Worm (Caenorhabditis elegans): ENCODE measurements around the gene pdhb-1.
"Not testable (repeated sequence)": the region's sequence is repeated elsewhere in the genome, so short reads cannot be mapped to it uniquely, and the experiment has no call there.

The pdhb-1 gene

DNA sequence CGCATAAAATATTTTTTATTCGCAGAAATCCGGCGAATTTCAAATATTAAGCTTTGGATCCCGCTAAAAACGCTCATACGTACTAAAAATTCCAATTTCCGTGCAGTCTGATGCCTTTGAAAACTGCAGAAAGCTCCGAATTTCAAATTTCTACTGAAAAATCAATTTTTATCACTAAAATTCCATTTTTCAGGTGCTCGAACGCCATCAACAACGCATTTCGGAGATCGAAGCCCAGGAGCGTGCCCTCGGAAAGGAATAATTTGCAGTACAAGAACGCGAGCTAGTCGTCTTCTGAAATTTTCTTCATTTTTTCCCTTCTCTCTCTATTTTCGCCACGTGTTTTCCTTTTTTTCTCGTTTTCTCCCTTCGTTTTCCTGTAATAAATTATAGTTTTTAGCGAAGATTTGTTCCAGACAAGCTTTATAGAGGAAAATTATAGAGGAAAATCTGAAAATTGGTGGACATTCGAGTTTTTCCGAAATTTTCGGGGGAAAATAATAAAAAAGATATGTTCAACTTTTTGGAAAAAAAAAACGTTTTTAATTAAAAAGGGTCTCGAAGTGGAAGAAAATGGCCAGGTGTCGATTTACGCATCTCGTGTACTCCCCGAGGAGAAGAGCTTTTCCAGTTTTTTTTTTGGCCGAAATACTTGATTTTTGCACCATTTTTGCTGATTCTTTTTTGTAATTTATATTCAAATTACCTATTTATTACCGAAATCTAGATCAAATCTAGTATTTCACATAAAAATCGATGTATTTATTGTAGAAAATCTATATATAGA, 12.8 kb upstream of the pdhb-1 start:
- TF ChIP-seq sea-2 (GFP tag; optimal IDR thresholded peaks at IDR 0.05) (no peak), pha-4 (tag; optimal IDR thresholded peaks at IDR 0.05) (peak; percentile 6), ama-1 (optimal IDR thresholded peaks at IDR 0.05) (peak; percentile 67), snpc-4 (tag; optimal IDR thresholded peaks at IDR 0.05) (no peak), nhr-67 (tag; optimal IDR thresholded peaks at IDR 0.05) (no peak), eor-1 (tag; optimal IDR thresholded peaks at IDR 0.05) (no peak), ztf-11 (tag; optimal IDR thresholded peaks at IDR 0.05) (no peak), elt-2 (tag; optimal IDR thresholded peaks at IDR 0.05) (peak; percentile 16)

DNA sequence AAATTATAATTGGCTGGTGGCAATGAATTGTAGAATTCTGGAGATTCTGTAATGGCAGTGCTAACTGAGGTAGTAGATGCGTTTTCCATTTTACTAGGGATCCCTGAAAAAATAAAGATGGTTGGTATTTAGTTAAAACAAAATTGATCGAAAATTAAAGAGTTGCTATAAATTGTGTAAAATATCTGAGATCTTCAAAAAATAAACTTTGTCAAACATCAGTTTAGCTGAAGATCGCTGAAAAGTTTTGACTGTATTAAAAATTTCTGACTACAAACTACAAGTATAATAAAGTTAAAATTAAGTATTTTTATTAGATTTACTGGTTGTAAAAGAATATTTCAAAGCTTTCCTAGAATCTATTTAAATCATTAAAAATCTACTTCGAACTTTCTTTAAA, 9.5 kb upstream of the pdhb-1 start, which contains the start of gene B0546.5:
B0546.5 (minus strand) TSS at position 101 of the 400 bp plus-strand sequence.
- TF ChIP-seq egl-27, nhr-12, nhr-28 (tag; optimal IDR thresholded peaks at IDR 0.05): not testable (repeated sequence)

- not testable (repeated sequence) for TF ChIP-seq nhr-77 (tag; optimal IDR thresholded peaks at IDR 0.05); R02D3.7 (tag; optimal IDR thresholded peaks at IDR 0.05); fkh-10 (GFP tag; optimal IDR thresholded peaks at IDR 0.05)
These were observed 5.4 kb upstream of the pdhb-1 start, which contains the start of gene C04C3.4 for ce11 chrIV:3394066-3394465. Gene C04C3.4 (plus strand): TSS chrIV:3394366.

DNA sequence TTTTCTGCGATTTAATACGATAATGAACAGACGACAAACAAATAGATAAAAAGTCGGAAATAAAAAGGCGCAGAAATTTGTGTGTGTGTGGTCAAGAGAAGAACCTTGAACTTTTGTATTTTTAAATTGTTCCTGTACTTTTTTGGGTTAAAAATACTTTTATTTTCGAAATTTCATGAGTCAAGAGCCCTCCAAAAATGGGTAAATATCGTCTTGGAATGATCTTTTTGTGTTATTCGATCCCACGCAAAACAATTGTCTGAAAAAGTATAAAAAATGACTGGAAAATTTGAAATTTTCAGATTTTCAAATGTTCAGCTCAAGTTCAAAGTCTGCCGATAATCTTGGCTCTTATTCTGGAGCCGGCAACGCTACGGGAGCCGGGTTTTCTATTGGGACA, 3.9 kb upstream of the pdhb-1 start, which contains the start of gene C04C3.14:
C04C3.14 (plus strand) TSS at position 301 of the 400 bp plus-strand sequence.
- TF ChIP-seq daf-12 (tag; optimal IDR thresholded peaks at IDR 0.05), result no peak
- no peak for TF ChIP-seq zag-1 (tag; optimal IDR thresholded peaks at IDR 0.05)

- no peak for TF ChIP-seq mdl-1 (tag; optimal IDR thresholded peaks at IDR 0.05)
- TF ChIP-seq nhr-12 (tag; optimal IDR thresholded peaks at IDR 0.05), result no peak
- TF ChIP-seq ama-1 (optimal IDR thresholded peaks at IDR 0.05), result no peak
- no peak for TF ChIP-seq mml-1 (tag; optimal IDR thresholded peaks at IDR 0.05)
- TF ChIP-seq hmg-11 (tag; optimal IDR thresholded peaks at IDR 0.05), result no peak
- no peak for TF ChIP-seq fos-1 (tag; optimal IDR thresholded peaks at IDR 0.05)
- TF ChIP-seq R02D3.7 (tag; optimal IDR thresholded peaks at IDR 0.05), result no peak
- TF ChIP-seq zag-1 (tag; optimal IDR thresholded peaks at IDR 0.05), result no peak
- no peak for TF ChIP-seq nhr-67 (tag; optimal IDR thresholded peaks at IDR 0.05)
- no peak for TF ChIP-seq unc-62 (GFP tag; optimal IDR thresholded peaks at IDR 0.05)
- no peak for TF ChIP-seq nhr-23 (tag; optimal IDR thresholded peaks at IDR 0.05)
- TF ChIP-seq ceh-9 (tag; optimal IDR thresholded peaks at IDR 0.05), result no peak
- no peak for TF ChIP-seq pha-4 (tag; optimal IDR thresholded peaks at IDR 0.05)
These were observed 1.4 kb upstream of the pdhb-1 start for ce11 chrIV:3398078-3398477.

DNA sequence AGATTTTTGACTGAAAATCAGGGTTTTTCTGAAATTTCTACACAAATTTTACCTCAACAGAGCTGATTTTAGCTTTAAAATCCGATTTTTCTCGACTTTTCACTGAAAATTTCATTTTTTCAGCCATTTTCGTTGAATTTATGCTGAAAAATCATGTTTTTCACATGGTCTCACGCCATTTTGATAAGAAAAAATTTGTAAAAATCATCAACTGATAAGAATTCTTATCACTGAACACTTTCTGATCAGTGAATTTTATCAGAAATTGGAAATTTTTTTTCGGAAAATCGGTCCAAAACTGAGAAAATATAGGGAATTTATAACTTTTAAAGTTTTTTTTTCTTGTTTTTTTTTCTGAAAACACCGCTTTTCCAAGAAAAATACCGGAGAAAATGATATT, 1.5 kb downstream of the pdhb-1 start:
- TF ChIP-seq pqm-1 (tag; optimal IDR thresholded peaks at IDR 0.05) (peak; percentile 90), elt-2 (tag; optimal IDR thresholded peaks at IDR 0.05) (peak; percentile 83), pha-4 (tag; optimal IDR thresholded peaks at IDR 0.05) (peak; percentile 27), daf-12 (tag; optimal IDR thresholded peaks at IDR 0.05) (no peak), nhr-77 (tag; optimal IDR thresholded peaks at IDR 0.05) (no peak), nhr-12 (tag; optimal IDR thresholded peaks at IDR 0.05) (no peak), eor-1 (tag; optimal IDR thresholded peaks at IDR 0.05) (no peak), fos-1 (tag; optimal IDR thresholded peaks at IDR 0.05) (no peak), lin-39 (tag; optimal IDR thresholded peaks at IDR 0.05) (no peak), mdl-1 (tag; optimal IDR thresholded peaks at IDR 0.05) (no peak), nhr-23 (tag; optimal IDR thresholded peaks at IDR 0.05) (no peak), tbx-2 (tag; optimal IDR thresholded peaks at IDR 0.05) (no peak), ztf-4 (tag; optimal IDR thresholded peaks at IDR 0.05) (no peak)

- TF ChIP-seq nfya-1 (tag; optimal IDR thresholded peaks at IDR 0.05; ENCODE audit: insufficient read depth) (no peak), aly-2 (tag; optimal IDR thresholded peaks at IDR 0.05) (no peak), lsy-12 (tag; optimal IDR thresholded peaks at IDR 0.05) (no peak), nhr-237 (tag; optimal IDR thresholded peaks at IDR 0.05) (no peak), nhr-12 (tag; optimal IDR thresholded peaks at IDR 0.05) (no peak), mdl-1 (tag; optimal IDR thresholded peaks at IDR 0.05) (no peak), tbx-2 (tag; optimal IDR thresholded peaks at IDR 0.05) (no peak)
These were observed 15.9 kb downstream of the pdhb-1 start, which contains the start of gene lgc-9 for ce11 chrIV:3415383-3415782. Gene lgc-9 (plus strand): TSS chrIV:3415683.
